Fruit fly (Drosophila melanogaster): ENCODE measurements around the gene CG3857.

CG3857 gene

dm6 chrX:1947178-1947872 lies 7.5 kb upstream of the CG3857 start (continued):
- TF ChIP-seq dimm (GFP tag; IDR thresholded peaks at IDR 0.05) (peak; percentile 92), Blimp-1 (GFP tag; optimal IDR thresholded peaks at IDR 0.05) (peak; percentile 98), vvl (GFP tag; IDR thresholded peaks at IDR 0.05) (peak; percentile 98), CG13894 (tag; optimal IDR thresholded peaks at IDR 0.05) (peak; percentile 71), CG10462 (GFP tag; optimal IDR thresholded peaks at IDR 0.05) (peak; percentile 94), CG11398 (GFP tag; optimal IDR thresholded peaks at IDR 0.05) (peak; percentile 92), CG4282 (GFP tag; optimal IDR thresholded peaks at IDR 0.05) (peak; percentile 81), CG7786 (GFP tag; optimal IDR thresholded peaks at IDR 0.05) (peak; percentile 92), org-1 (GFP tag; optimal IDR thresholded peaks at IDR 0.05) (peak; percentile 95), zen (tag; optimal IDR thresholded peaks at IDR 0.05) (peak; percentile 98), CG7372 (GFP tag; IDR thresholded peaks at IDR 0.05) (peak; percentile 88), CrebB (tag; optimal IDR thresholded peaks at IDR 0.05) (peak; percentile 93), Hr3 (GFP tag; optimal IDR thresholded peaks at IDR 0.05) (peak; percentile 90), CG34376 (GFP tag; optimal IDR thresholded peaks at IDR 0.05) (peak; percentile 35), CG14710 (tag; optimal IDR thresholded peaks at IDR 0.05) (peak; percentile 98), ac (GFP tag; optimal IDR thresholded peaks at IDR 0.05) (peak; percentile 95), BEAF-32 (GFP tag; optimal IDR thresholded peaks at IDR 0.05) (peak; percentile 7), tin (GFP tag; optimal IDR thresholded peaks at IDR 0.05) (peak; percentile 96), Oli (tag; optimal IDR thresholded peaks at IDR 0.05) (peak; percentile 96), NfI (GFP tag; optimal IDR thresholded peaks at IDR 0.05) (peak; percentile 95), B-H2 (GFP tag; optimal IDR thresholded peaks at IDR 0.05) (peak; percentile 59), aop (GFP tag; IDR thresholded peaks at IDR 0.05) (peak; percentile 93), hbn (GFP tag; IDR thresholded peaks at IDR 0.05; ENCODE audit: partially characterized antibody) (no peak), CG13775 (GFP tag; optimal IDR thresholded peaks at IDR 0.05) (peak; percentile 93), salm (tag; optimal IDR thresholded peaks at IDR 0.05) (peak; percentile 96), zfh1 (GFP tag; IDR thresholded peaks at IDR 0.05) (peak; percentile 99), Xrp1 (GFP tag; IDR thresholded peaks at IDR 0.05) (peak; percentile 99), sens (GFP tag) (peak; percentile 100), Sry-β (GFP tag; optimal IDR thresholded peaks at IDR 0.05) (peak; percentile 75), chm (GFP tag; IDR thresholded peaks at IDR 0.05) (peak; percentile 95), Antp (GFP tag; optimal IDR thresholded peaks at IDR 0.05) (peak; percentile 95), CG5245 (GFP tag; optimal IDR thresholded peaks at IDR 0.05) (peak; percentile 97), D (optimal IDR thresholded peaks at IDR 0.05) (no peak), D (GFP tag; optimal IDR thresholded peaks at IDR 0.05) (peak; percentile 98), CG32772 (GFP tag; IDR thresholded peaks at IDR 0.05) (peak; percentile 95), Mad (GFP tag; optimal IDR thresholded peaks at IDR 0.05) (peak; percentile 96), Nf-YA (GFP tag; IDR thresholded peaks at IDR 0.05) (peak; percentile 88), CG3163 (GFP tag; optimal IDR thresholded peaks at IDR 0.05) (no peak), CG6854 (GFP tag; optimal IDR thresholded peaks at IDR 0.05) (peak; percentile 85), peb (GFP tag; IDR thresholded peaks at IDR 0.05) (peak; percentile 94), CG11093 (GFP tag; IDR thresholded peaks at IDR 0.05) (peak; percentile 94), jumu (GFP tag; optimal IDR thresholded peaks at IDR 0.05) (peak; percentile 96), CG8290 (GFP tag; optimal IDR thresholded peaks at IDR 0.05) (peak; percentile 94), CG8290 (tag; optimal IDR thresholded peaks at IDR 0.05) (peak; percentile 94 to 96), CG16863 (GFP tag; optimal IDR thresholded peaks at IDR 0.05) (peak; percentile 96), CG31365 (tag; optimal IDR thresholded peaks at IDR 0.05) (peak; percentile 89), GATAe (GFP tag; conservative IDR thresholded peaks at IDR 0.05) (peak; percentile 41), NC2β (GFP tag; optimal IDR thresholded peaks at IDR 0.05) (peak; percentile 97), CG6813 (GFP tag; optimal IDR thresholded peaks at IDR 0.05) (peak; percentile 93), CG8281 (tag; optimal IDR thresholded peaks at IDR 0.05) (peak; percentile 85), croc (GFP tag; conservative IDR thresholded peaks at IDR 0.05) (peak; percentile 95)

Measured in whole organism, embryonic.